Fruit fly (Drosophila melanogaster) whole organism, embryonic: ENCODE measurements around the gene Fer3HCH.

Experiments
- CG10979 ChIP-seq: fragments of 200-800 bp; sonication (Bioruptor generic); optimal IDR thresholded peaks from 2 replicates; lab custom pipeline; 2018; ENCODE audit warnings: missing biosample characterization, mild to moderate bottlenecking, missing genetic modification characterization, moderate library complexity
- CG12236 ChIP-seq: fragments of 200-800 bp; sonication (Bioruptor generic); optimal IDR thresholded peaks from 2 replicates; lab custom pipeline; 2016; ENCODE audit warnings: missing biosample characterization, missing genetic modification characterization
- CG12299 ChIP-seq: fragments of 200-800 bp; sonication (Bioruptor generic); optimal IDR thresholded peaks from 2 replicates; lab custom pipeline; 2018; ENCODE audit warnings: missing biosample characterization, mild to moderate bottlenecking, missing genetic modification characterization
- CG1233 ChIP-seq: fragments of 200-800 bp; sonication (Bioruptor generic); optimal IDR thresholded peaks from 4 replicates; lab custom pipeline; 2018; ENCODE audit warnings: missing biosample characterization, mild to moderate bottlenecking, missing genetic modification characterization
- CG12942 ChIP-seq: fragments of 200-800 bp; sonication (Bioruptor generic); optimal IDR thresholded peaks from 3 replicates; lab custom pipeline; 2016; ENCODE audit warnings: missing biosample characterization, missing genetic modification characterization
- CG17361 ChIP-seq: fragments of 200-800 bp; sonication (Bioruptor generic); IDR thresholded peaks from 3 replicates; pipeline ENCODE4 v1.3.6; 2022; ENCODE audit warnings: missing biosample characterization, missing genetic modification characterization
- CG18476 ChIP-seq: fragments of 200-800 bp; sonication (Bioruptor generic); optimal IDR thresholded peaks from 2 replicates; lab custom pipeline; 2016; ENCODE audit warnings: missing biosample characterization, mild to moderate bottlenecking, missing genetic modification characterization
- CG18599 ChIP-seq: fragments of 200-800 bp; sonication (Bioruptor generic); optimal IDR thresholded peaks from 3 replicates; lab custom pipeline; 2017; ENCODE audit warnings: missing biosample characterization, missing genetic modification characterization, mild to moderate bottlenecking, moderate library complexity, missing genetic modification reagents
- CG3065 ChIP-seq: fragments of 200-800 bp; sonication (Bioruptor generic); optimal IDR thresholded peaks from 2 replicates; lab custom pipeline; 2016; ENCODE audit warnings: missing biosample characterization, missing genetic modification characterization
- CG31365 ChIP-seq: fragments of 200-800 bp; sonication (Bioruptor generic); optimal IDR thresholded peaks from 2 replicates; lab custom pipeline; 2018; ENCODE audit warnings: missing biosample characterization, mild to moderate bottlenecking, missing genetic modification characterization
- CG34376 ChIP-seq: fragments of 200-800 bp; sonication (Bioruptor generic); optimal IDR thresholded peaks from 2 replicates; lab custom pipeline; 2018; ENCODE audit warnings: missing biosample characterization, mild to moderate bottlenecking, missing genetic modification characterization
- CG3726 ChIP-seq: fragments of 200-800 bp; sonication (Bioruptor generic); IDR thresholded peaks from 3 replicates; pipeline ENCODE4, ENCODE4 v1.3.6; 2022; ENCODE audit warnings: missing biosample characterization, missing genetic modification characterization
- CG4424 ChIP-seq: fragments of 200-800 bp; sonication (Bioruptor generic); optimal IDR thresholded peaks from 3 replicates; lab custom pipeline; 2016; ENCODE audit warnings: missing biosample characterization, missing genetic modification characterization
- CG7271 ChIP-seq: fragments of 200-800 bp; sonication (Bioruptor generic); optimal IDR thresholded peaks from 2 replicates; lab custom pipeline; 2018; ENCODE audit warnings: missing biosample characterization, mild to moderate bottlenecking, missing genetic modification characterization, moderate library complexity
- Chrac-16 ChIP-seq: fragments of 200-800 bp; sonication (Bioruptor generic); optimal IDR thresholded peaks from 3 replicates; lab custom pipeline; 2016; ENCODE audit warnings: missing biosample characterization, missing genetic modification characterization
- CkIIα-i1 ChIP-seq: fragments of 200-800 bp; sonication (Bioruptor generic); IDR thresholded peaks from 2 replicates; pipeline ENCODE4 v1.3.6; 2022; ENCODE audit warnings: missing biosample characterization, missing genetic modification characterization
- Dbx ChIP-seq: fragments of 200-800 bp; sonication (Bioruptor generic); IDR thresholded peaks from 3 replicates; pipeline ENCODE4 v1.3.6; 2022; ENCODE audit warnings: missing biosample characterization, missing genetic modification characterization
- Dfd ChIP-seq, 2 experiments: fragments of >200 bp; optimal IDR thresholded peaks; 2 replicates each; lab custom pipeline; 2017; ENCODE audit warnings: missing biosample characterization in 2 of 2, missing genetic modification characterization in 2 of 2
- Dref ChIP-seq: fragments of 200-800 bp; sonication (Bioruptor generic); IDR thresholded peaks from 2 replicates; pipeline ENCODE4 v1.3.6; 2022; ENCODE audit warnings: missing biosample characterization, missing genetic modification characterization
- HLH4C ChIP-seq: fragments of 200-800 bp; sonication (Bioruptor generic); IDR thresholded peaks from 3 replicates; pipeline ENCODE4 v1.3.6; 2022; ENCODE audit warnings: missing biosample characterization, missing genetic modification characterization; ENCODE audit not compliant: partially characterized antibody
- HmgZ ChIP-seq: fragments of 200-800 bp; sonication (Bioruptor generic); optimal IDR thresholded peaks from 2 replicates; lab custom pipeline; 2018; ENCODE audit warnings: missing biosample characterization, mild to moderate bottlenecking, missing genetic modification characterization
- Hr3 ChIP-seq: fragments of 200-800 bp; sonication (Bioruptor generic); optimal IDR thresholded peaks from 3 replicates; lab custom pipeline; 2016; ENCODE audit warnings: missing biosample characterization, missing genetic modification characterization
- Hr39 ChIP-seq: fragments of >200 bp; optimal IDR thresholded peaks from 2 replicates; lab custom pipeline; 2017
- Lhr ChIP-seq: fragments of 200-800 bp; sonication (Bioruptor generic); optimal IDR thresholded peaks from 3 replicates; lab custom pipeline; 2017; ENCODE audit warnings: mild to moderate bottlenecking, missing biosample characterization, missing genetic modification reagents, missing genetic modification characterization
- Lim3 ChIP-seq: fragments of 200-800 bp; sonication (Bioruptor generic); IDR thresholded peaks from 2 replicates; pipeline ENCODE4 v1.3.6; 2022; ENCODE audit warnings: missing biosample characterization, missing genetic modification characterization
- Lpt ChIP-seq: fragments of >200 bp; optimal IDR thresholded peaks from 2 replicates; lab custom pipeline; 2018; ENCODE audit warnings: missing biosample characterization, missing genetic modification characterization
- Optix ChIP-seq: fragments of 200-800 bp; sonication (Bioruptor generic); IDR thresholded peaks from 3 replicates; pipeline ENCODE4 v1.3.6; 2022; ENCODE audit warnings: missing biosample characterization, missing genetic modification characterization
- abd-A ChIP-seq: fragments of 200-800 bp; sonication (Bioruptor generic); optimal IDR thresholded peaks from 3 replicates; lab custom pipeline; 2019; ENCODE audit warnings: missing biosample characterization, mild to moderate bottlenecking, missing genetic modification characterization, moderate library complexity
- ac ChIP-seq: fragments of 200-800 bp; sonication (Bioruptor generic); optimal IDR thresholded peaks from 3 replicates; lab custom pipeline; 2017; ENCODE audit warnings: missing biosample characterization, mild to moderate bottlenecking, missing genetic modification characterization
- ara ChIP-seq: fragments of 200-800 bp; sonication (Bioruptor generic); IDR thresholded peaks from 2 replicates; pipeline ENCODE4 v1.3.6; 2022; ENCODE audit warnings: missing biosample characterization, missing genetic modification characterization
- cas ChIP-seq: fragments of 200-800 bp; sonication (Bioruptor generic); IDR thresholded peaks from 2 replicates; pipeline ENCODE4 v1.3.6; 2022; ENCODE audit warnings: missing biosample characterization, missing genetic modification characterization
- chif ChIP-seq, 2 experiments: fragments of 200-800 bp; sonication (Bioruptor generic); optimal IDR thresholded peaks; 3 replicates each; lab custom pipeline; 2016; ENCODE audit warnings: missing biosample characterization in 2 of 2, missing genetic modification characterization in 2 of 2
- chinmo ChIP-seq: fragments of 200-800 bp; sonication (Bioruptor generic); IDR thresholded peaks from 4 replicates; pipeline ENCODE4 v1.3.6; 2022; ENCODE audit warnings: missing biosample characterization, missing genetic modification characterization; ENCODE audit not compliant: partially characterized antibody
- ci ChIP-seq: fragments of 200-800 bp; sonication (Bioruptor generic); IDR thresholded peaks from 3 replicates; pipeline ENCODE4 v1.3.6; 2022; ENCODE audit warnings: missing biosample characterization, missing genetic modification characterization
- dan ChIP-seq: fragments of 200-800 bp; sonication (Bioruptor generic); IDR thresholded peaks from 2 replicates; pipeline ENCODE4 v1.3.6; 2022; ENCODE audit warnings: missing biosample characterization, missing genetic modification characterization
- hbn ChIP-seq: fragments of 200-800 bp; sonication (Bioruptor generic); IDR thresholded peaks from 2 replicates; pipeline ENCODE4 v1.3.6; 2022; ENCODE audit warnings: missing biosample characterization, missing genetic modification characterization; ENCODE audit not compliant: partially characterized antibody
- ken ChIP-seq: fragments of 200-800 bp; sonication (Bioruptor generic); IDR thresholded peaks from 3 replicates; pipeline ENCODE4 v1.3.6; 2022; ENCODE audit warnings: missing biosample characterization, missing genetic modification characterization
- lov ChIP-seq, 2 experiments: fragments of 200-800 bp in 1 of 2; fragments of >200 bp in 1 of 2; sonication (Bioruptor generic) in 1 of 2; IDR thresholded peaks in 1 of 2; optimal IDR thresholded peaks in 1 of 2; 2 replicates in 1 of 2; 3 replicates in 1 of 2; pipeline versions ENCODE4 v1.3.6 to Lab custom; 2017 to 2022; ENCODE audit warnings: missing biosample characterization in 1 of 2, missing genetic modification characterization in 1 of 2
- luna ChIP-seq: fragments of 200-800 bp; sonication (Bioruptor generic); optimal IDR thresholded peaks from 2 replicates; lab custom pipeline; 2016; ENCODE audit warnings: missing biosample characterization, missing genetic modification characterization
- nerfin-1 ChIP-seq: fragments of 200-800 bp; sonication (Bioruptor generic); optimal IDR thresholded peaks from 3 replicates; lab custom pipeline; 2019; ENCODE audit warnings: missing biosample characterization, mild to moderate bottlenecking, missing genetic modification characterization, moderate library complexity
- pb ChIP-seq: fragments of 200-800 bp; sonication (Bioruptor generic); optimal IDR thresholded peaks from 3 replicates; lab custom pipeline; 2016; ENCODE audit warnings: missing biosample characterization, missing genetic modification characterization
- pum ChIP-seq: fragments of 200-800 bp; sonication (Bioruptor generic); optimal IDR thresholded peaks from 2 replicates; lab custom pipeline; 2016; ENCODE audit warnings: missing biosample characterization, missing genetic modification characterization
- ro ChIP-seq: fragments of 200-800 bp; sonication (Bioruptor generic); IDR thresholded peaks from 2 replicates; pipeline ENCODE4 v1.3.6; 2022; ENCODE audit warnings: missing biosample characterization, missing genetic modification characterization
- sc ChIP-seq, 3 experiments: fragments of >200 bp in 2 of 3; fragments of 200-800 bp in 1 of 3; sonication (Bioruptor generic) in 1 of 3; optimal IDR thresholded peaks; 2 replicates in 2 of 3; 3 replicates in 1 of 3; lab custom pipeline; 2017; ENCODE audit warnings: mild to moderate bottlenecking in 1 of 3, missing biosample characterization in 1 of 3, missing genetic modification characterization in 1 of 3, missing genetic modification reagents in 1 of 3
- slp2 ChIP-seq: fragments of 200-800 bp; sonication (Bioruptor generic); optimal IDR thresholded peaks from 2 replicates; lab custom pipeline; 2016; ENCODE audit warnings: missing biosample characterization, missing genetic modification characterization
- so ChIP-seq: fragments of 200-800 bp; sonication (Bioruptor generic); IDR thresholded peaks from 3 replicates; pipeline ENCODE4 v1.3.6; 2022; ENCODE audit warnings: missing biosample characterization, missing genetic modification characterization
- vfl ChIP-seq: fragments of 200-800 bp; sonication (Bioruptor generic); optimal IDR thresholded peaks from 2 replicates; lab custom pipeline; 2016; ENCODE audit warnings: missing biosample characterization, missing genetic modification characterization
- wek ChIP-seq: fragments of 200-800 bp; sonication (Bioruptor generic); optimal IDR thresholded peaks from 3 replicates; lab custom pipeline; 2018; ENCODE audit warnings: missing biosample characterization, mild to moderate bottlenecking, missing genetic modification characterization, moderate library complexity
- wor ChIP-seq: fragments of 200-800 bp; sonication (Bioruptor generic); IDR thresholded peaks from 2 replicates; pipeline ENCODE4 v1.3.6; 2022; ENCODE audit warnings: missing biosample characterization, missing genetic modification characterization
- zen2 ChIP-seq: fragments of 200-800 bp; sonication (Bioruptor generic); IDR thresholded peaks from 3 replicates; pipeline ENCODE4 v1.3.6; 2022; ENCODE audit warnings: missing biosample characterization, missing genetic modification characterization; ENCODE audit not compliant: partially characterized antibody

Fer3HCH gene

dm6 chrX:13112238-13112829 is 4.3 kb upstream of the Fer3HCH start, which contains the start of gene Chpf (continued):
- TF ChIP-seq abd-A = no peak
- TF ChIP-seq wor (GFP tag; lab: Robert Waterston, UW) = no peak
- no peak for TF ChIP-seq CG10979 (tag; lab: Kevin White, UChicago)
- TF ChIP-seq CG17361 (GFP tag; lab: Robert Waterston, UW) = peak; percentile 41; the same call in 1 of the 3 replicates
- TF ChIP-seq so = no peak
- no peak for TF ChIP-seq CG4424 (GFP tag; lab: Kevin White, UChicago)
- TF ChIP-seq ci (GFP tag; lab: Robert Waterston, UW) = peak; percentile 26; the same call in 1 of the 3 replicates
- TF ChIP-seq CkIIα-i1 (GFP tag; lab: Robert Waterston, UW) = no peak
- no peak for TF ChIP-seq CG3065
- no peak for TF ChIP-seq pb (GFP tag; lab: Kevin White, UChicago)
- no peak for TF ChIP-seq Hr3 (GFP tag; lab: Kevin White, UChicago)
- peak; percentile 86 for TF ChIP-seq HLH4C (GFP tag; lab: Robert Waterston, UW)
- TF ChIP-seq luna (GFP tag; lab: Kevin White, UChicago) = no peak
- peak; percentile 95 for TF ChIP-seq Dref
- TF ChIP-seq Hr39 = no peak
- no peak for TF ChIP-seq Lpt (GFP tag; lab: Kevin White, UChicago)
- no peak for TF ChIP-seq ara (GFP tag; lab: Robert Waterston, UW)
- TF ChIP-seq Dfd (GFP tag; optimal IDR thresholded peaks at IDR 0.05; lab: Kevin White, UChicago) = no peak
- TF ChIP-seq Chrac-16 (GFP tag; lab: Kevin White, UChicago) = no peak
- TF ChIP-seq chif (GFP tag; optimal IDR thresholded peaks at IDR 0.05; lab: Kevin White, UChicago) = no peak
- no peak for TF ChIP-seq CG18476 (GFP tag; lab: Kevin White, UChicago)
- no peak for TF ChIP-seq CG12942 (GFP tag; lab: Kevin White, UChicago)
- no peak for TF ChIP-seq CG7271 (tag; lab: Kevin White, UChicago)
- TF ChIP-seq Lim3 (GFP tag; lab: Robert Waterston, UW) = no peak
- no peak for TF ChIP-seq CG18599 (GFP tag; lab: Kevin White, UChicago)
- TF ChIP-seq slp2 (GFP tag; lab: Kevin White, UChicago) = no peak
- TF ChIP-seq CG34376 = no peak
- no peak for TF ChIP-seq HmgZ (tag; lab: Kevin White, UChicago)
- no peak for TF ChIP-seq Lhr (GFP tag; lab: Kevin White, UChicago)
- no peak for TF ChIP-seq CG1233 (GFP tag; lab: Kevin White, UChicago)
- TF ChIP-seq chinmo (GFP tag; lab: Robert Waterston, UW) = peak; percentile 88; the same call in 3 of the 4 replicates
- no peak; the same call in 1 of the 3 replicates for TF ChIP-seq zen2
- no peak for TF ChIP-seq vfl (GFP tag; lab: Kevin White, UChicago)
- no peak for TF ChIP-seq ac (GFP tag; lab: Kevin White, UChicago)
- TF ChIP-seq Optix = no peak
- no peak for TF ChIP-seq lov (optimal IDR thresholded peaks at IDR 0.05; lab: Kevin White, UChicago)
- no peak for TF ChIP-seq lov (GFP tag; IDR thresholded peaks at IDR 0.05; lab: Robert Waterston, UW)
- TF ChIP-seq sc (optimal IDR thresholded peaks at IDR 0.05; lab: Kevin White, UChicago) = no peak
- no peak for TF ChIP-seq sc (GFP tag; optimal IDR thresholded peaks at IDR 0.05; lab: Kevin White, UChicago)
- 0 out of 3 replicates have a peak, but pooled peaks have one; percentile 29 for TF ChIP-seq Dbx (GFP tag; lab: Robert Waterston, UW)
- TF ChIP-seq nerfin-1 = no peak
- no peak for TF ChIP-seq CG31365 (tag; lab: Kevin White, UChicago)
- no peak for TF ChIP-seq ro (GFP tag; lab: Robert Waterston, UW)
- peak; percentile 59 for TF ChIP-seq hbn
- TF ChIP-seq CG3726 (GFP tag; lab: Robert Waterston, UW) = no peak
- no peak for TF ChIP-seq ken (GFP tag; lab: Robert Waterston, UW)
- TF ChIP-seq cas (GFP tag; lab: Robert Waterston, UW) = no peak
- TF ChIP-seq wek (GFP tag; lab: Kevin White, UChicago) = no peak
- no peak for TF ChIP-seq CG12299 (tag; lab: Kevin White, UChicago)
- TF ChIP-seq pum (GFP tag; lab: Kevin White, UChicago) = no peak
- no peak for TF ChIP-seq dan
- TF ChIP-seq CG12236 (GFP tag; lab: Kevin White, UChicago) = no peak
